Worm (Caenorhabditis elegans): ENCODE data around the gene Y53F4B.11.

DNA sequence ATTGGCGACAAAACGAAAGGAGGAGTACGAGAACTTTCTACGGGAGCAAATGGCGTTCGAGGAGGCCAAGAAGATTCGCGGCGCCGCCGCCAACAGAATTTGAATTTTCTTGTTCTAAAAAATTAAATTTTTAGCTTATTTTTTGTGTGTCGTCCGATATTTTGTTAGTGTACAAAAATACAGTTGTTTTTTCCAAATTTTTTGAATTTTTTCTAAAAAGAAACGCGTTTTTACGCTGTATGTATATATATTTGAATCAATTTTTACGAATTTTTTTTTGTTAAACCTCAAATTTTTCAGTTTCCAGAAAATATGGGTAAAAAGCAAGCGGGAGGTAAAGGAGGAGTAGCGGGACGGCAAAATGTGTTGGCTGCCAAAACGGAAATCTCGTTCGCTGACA, 28.6 kb downstream of the Y53F4B.11 start, which contains the start of gene trip-4:
- TF ChIP-seq nhr-12 (tag; optimal IDR thresholded peaks at IDR 0.05) (no peak), lin-13 (GFP tag; optimal IDR thresholded peaks at IDR 0.05) (no peak), ceh-82 (tag; optimal IDR thresholded peaks at IDR 0.05) (no peak), nhr-23 (tag; optimal IDR thresholded peaks at IDR 0.05) (no peak), lin-39 (tag; optimal IDR thresholded peaks at IDR 0.05) (no peak), nhr-237 (tag; optimal IDR thresholded peaks at IDR 0.05) (no peak), nhr-21 (tag; optimal IDR thresholded peaks at IDR 0.05) (no peak), elt-1 (tag; optimal IDR thresholded peaks at IDR 0.05) (no peak), unc-39 (tag; optimal IDR thresholded peaks at IDR 0.05) (no peak), lsy-2 (tag; optimal IDR thresholded peaks at IDR 0.05) (no peak), R02D3.7 (tag; optimal IDR thresholded peaks at IDR 0.05) (no peak), skn-1 (tag; optimal IDR thresholded peaks at IDR 0.05) (no peak), snpc-4 (tag; optimal IDR thresholded peaks at IDR 0.05) (no peak), ztf-11 (tag; optimal IDR thresholded peaks at IDR 0.05) (no peak)

Data from whole organism, L2 larva.